Worm (Caenorhabditis elegans): ENCODE measurements around the gene cyk-4.

cyk-4 gene

ce11 chrIII:13771145-13771544, at the start of gene cyk-4, which contains the start of gene pdr-1:
Gene cyk-4 (minus strand): TSS chrIII:13771224.
Gene pdr-1 (plus strand): TSS chrIII:13771513.
- TF ChIP-seq tbx-8 (GFP tag; optimal IDR thresholded peaks at IDR 0.05), result no peak
- TF ChIP-seq lsy-2 (tag; optimal IDR thresholded peaks at IDR 0.05), result peak; percentile 67
- TF ChIP-seq unc-62 (GFP tag; optimal IDR thresholded peaks at IDR 0.05), result no peak
- TF ChIP-seq ceh-43 (GFP tag; optimal IDR thresholded peaks at IDR 0.05), result no peak
- no peak for TF ChIP-seq elt-1 (tag; optimal IDR thresholded peaks at IDR 0.05; ENCODE audit: borderline replicate concordance, insufficient read depth)
- no peak for TF ChIP-seq nhr-12 (tag; optimal IDR thresholded peaks at IDR 0.05)
- TF ChIP-seq mab-5 (tag; optimal IDR thresholded peaks at IDR 0.05), result no peak
- TF ChIP-seq flh-1 (GFP tag; optimal IDR thresholded peaks at IDR 0.05), result no peak
- no peak for TF ChIP-seq ces-1 (GFP tag; optimal IDR thresholded peaks at IDR 0.05)
- no peak for TF ChIP-seq ceh-83 (GFP tag; optimal IDR thresholded peaks at IDR 0.05)
- TF ChIP-seq unc-39 (tag; optimal IDR thresholded peaks at IDR 0.05), result no peak
- no peak for TF ChIP-seq mls-2 (tag; optimal IDR thresholded peaks at IDR 0.05)
- TF ChIP-seq hlh-1 (tag; optimal IDR thresholded peaks at IDR 0.05), result peak; percentile 5
- TF ChIP-seq sptf-1 (tag; optimal IDR thresholded peaks at IDR 0.05), result peak; percentile 12
- no peak for TF ChIP-seq drap-1 (GFP tag; optimal IDR thresholded peaks at IDR 0.05)
- no peak for TF ChIP-seq bed-3 (GFP tag; optimal IDR thresholded peaks at IDR 0.05)
- no peak for TF ChIP-seq lin-32 (GFP tag; optimal IDR thresholded peaks at IDR 0.05)
- TF ChIP-seq sem-2 (GFP tag; optimal IDR thresholded peaks at IDR 0.05), result no peak
- TF ChIP-seq ham-2 (GFP tag; optimal IDR thresholded peaks at IDR 0.05), result no peak
- peak; percentile 2 for TF ChIP-seq nhr-237 (tag; optimal IDR thresholded peaks at IDR 0.05)
- no peak for TF ChIP-seq snpc-4 (tag; optimal IDR thresholded peaks at IDR 0.05)
- no peak for TF ChIP-seq nhr-76 (tag; optimal IDR thresholded peaks at IDR 0.05)
- no peak for TF ChIP-seq nhr-2 (tag; optimal IDR thresholded peaks at IDR 0.05)
- no peak for TF ChIP-seq blmp-1 (tag; optimal IDR thresholded peaks at IDR 0.05)
- no peak for TF ChIP-seq M03D4.4 (tag; optimal IDR thresholded peaks at IDR 0.05)
- TF ChIP-seq lin-13 (tag; optimal IDR thresholded peaks at IDR 0.05), result peak; percentile 48
- no peak for TF ChIP-seq ztf-11 (tag; optimal IDR thresholded peaks at IDR 0.05)
- TF ChIP-seq pha-4 (tag; optimal IDR thresholded peaks at IDR 0.05), result peak; percentile 45
- TF ChIP-seq elt-3 (tag; optimal IDR thresholded peaks at IDR 0.05), result no peak
- TF ChIP-seq ceh-39 (tag; optimal IDR thresholded peaks at IDR 0.05), result peak; percentile 23
- no peak for TF ChIP-seq zip-8 (tag; optimal IDR thresholded peaks at IDR 0.05)
- TF ChIP-seq mep-1 (tag; optimal IDR thresholded peaks at IDR 0.05), result peak; percentile 49
- TF ChIP-seq nhr-28 (tag; optimal IDR thresholded peaks at IDR 0.05), result no peak
- TF ChIP-seq unc-120 (tag; optimal IDR thresholded peaks at IDR 0.05; ENCODE audit: poor library complexity, severe bottlenecking), result no peak
- TF ChIP-seq cnd-1 (tag; optimal IDR thresholded peaks at IDR 0.05), result no peak

ce11 chrIII:13780199-13780706, 9.2 kb upstream of the cyk-4 start, which contains the start of gene pot-3:
Gene pot-3 (plus strand): TSS chrIII:13780215.
- TF ChIP-seq nhr-237 (tag; optimal IDR thresholded peaks at IDR 0.05) (no peak), lin-32 (GFP tag; optimal IDR thresholded peaks at IDR 0.05) (peak; percentile 38)

- TF ChIP-seq unc-39 (tag; optimal IDR thresholded peaks at IDR 0.05), result no peak
- peak; percentile 57 for TF ChIP-seq sptf-1 (tag; optimal IDR thresholded peaks at IDR 0.05)
- peak; percentile 11 for TF ChIP-seq lsy-2 (tag; optimal IDR thresholded peaks at IDR 0.05)
- peak; percentile 31 for TF ChIP-seq drap-1 (GFP tag; optimal IDR thresholded peaks at IDR 0.05)
- TF ChIP-seq nhr-12 (tag; optimal IDR thresholded peaks at IDR 0.05), result no peak
- TF ChIP-seq tbx-8 (GFP tag; optimal IDR thresholded peaks at IDR 0.05), result no peak
- TF ChIP-seq bed-3 (GFP tag; optimal IDR thresholded peaks at IDR 0.05), result no peak
- peak; percentile 70 for TF ChIP-seq ceh-83 (GFP tag; optimal IDR thresholded peaks at IDR 0.05)
- TF ChIP-seq ceh-39 (tag; optimal IDR thresholded peaks at IDR 0.05), result no peak
- peak; percentile 18 for TF ChIP-seq blmp-1 (tag; optimal IDR thresholded peaks at IDR 0.05)
These were observed 8.5 kb upstream of the cyk-4 start for ce11 chrIII:13779360-13780093.
